Worm (Caenorhabditis elegans) whole organism, late embryonic: ENCODE data around the gene twk-25.
A peak's percentile ranks its signal among the peaks of the same experiment; 100 is the strongest.

Source experiments
- K09A11.1 ChIP-seq: sonication (generic microtip); optimal IDR thresholded peaks from 2 replicates; lab custom pipeline; 2017; ENCODE audit warnings: antibody characterized with exemption, mild to moderate bottlenecking, missing genetic modification characterization, missing compliant biosample characterization; ENCODE audit not compliant: insufficient read depth
- ceh-9 ChIP-seq: sonication (generic microtip); optimal IDR thresholded peaks from 2 replicates; lab custom pipeline; 2016; ENCODE audit warnings: mild to moderate bottlenecking, missing genetic modification characterization, inconsistent platforms, missing compliant biosample characterization
- nhr-11 ChIP-seq: fragments of 150-350 bp; optimal IDR thresholded peaks from 2 replicates; lab custom pipeline; 2014; ENCODE audit warnings: missing biosample characterization, missing genetic modification characterization
- npax-4 ChIP-seq: sonication (generic microtip); optimal IDR thresholded peaks from 2 replicates; lab custom pipeline; 2016; ENCODE audit warnings: missing genetic modification characterization, missing compliant biosample characterization
- pha-4 ChIP-seq: fragments of 150-350 bp; optimal IDR thresholded peaks from 2 replicates; lab custom pipeline; 2018; ENCODE audit warnings: missing biosample characterization, missing genetic modification reagents, missing genetic modification characterization
- rnt-1 ChIP-seq: sonication (generic microtip); optimal IDR thresholded peaks from 2 replicates; lab custom pipeline; 2016; ENCODE audit warnings: missing genetic modification characterization, missing compliant biosample characterization
- sox-4 ChIP-seq: sonication (generic microtip); optimal IDR thresholded peaks from 2 replicates; lab custom pipeline; 2017; ENCODE audit warnings: mild to moderate bottlenecking, missing genetic modification characterization, inconsistent platforms, missing compliant biosample characterization
- syd-9 ChIP-seq: sonication (generic microtip); optimal IDR thresholded peaks from 2 replicates; lab custom pipeline; 2016; ENCODE audit warnings: mild to moderate bottlenecking, missing genetic modification characterization, moderate library complexity, missing compliant biosample characterization
- unc-55 ChIP-seq: sonication (generic microtip); optimal IDR thresholded peaks from 2 replicates; lab custom pipeline; 2017; ENCODE audit warnings: missing biosample characterization, missing genetic modification reagents, missing genetic modification characterization
- unc-86 ChIP-seq: sonication (generic microtip); optimal IDR thresholded peaks from 2 replicates; lab custom pipeline; 2016; ENCODE audit warnings: missing genetic modification characterization, missing compliant biosample characterization

- TF ChIP-seq sox-4 (tag; lab: Kevin White, UChicago) (peak; percentile 95), pha-4 (no peak), K09A11.1 (tag; lab: Kevin White, UChicago) (peak; percentile 55), nhr-11 (tag; lab: Kevin White, UChicago) (no peak), rnt-1 (tag; lab: Kevin White, UChicago) (peak; percentile 89), unc-55 (GFP tag; lab: Kevin White, UChicago) (no peak), npax-4 (tag; lab: Kevin White, UChicago) (peak; percentile 87), unc-86 (tag; lab: Kevin White, UChicago) (peak; percentile 96), syd-9 (tag; lab: Kevin White, UChicago) (peak; percentile 93), ceh-9 (tag; lab: Kevin White, UChicago) (peak; percentile 86)
These were observed 30.4 kb upstream of the twk-25 start for ce11 chrIV:11474067-11474466.
